Worm (Caenorhabditis elegans): ENCODE measurements around the gene K02E2.1.
"Not testable (repeated sequence)": the region's sequence is repeated elsewhere in the genome, so short reads cannot be mapped to it uniquely, and the experiment has no call there.

K02E2.1 gene

DNA sequence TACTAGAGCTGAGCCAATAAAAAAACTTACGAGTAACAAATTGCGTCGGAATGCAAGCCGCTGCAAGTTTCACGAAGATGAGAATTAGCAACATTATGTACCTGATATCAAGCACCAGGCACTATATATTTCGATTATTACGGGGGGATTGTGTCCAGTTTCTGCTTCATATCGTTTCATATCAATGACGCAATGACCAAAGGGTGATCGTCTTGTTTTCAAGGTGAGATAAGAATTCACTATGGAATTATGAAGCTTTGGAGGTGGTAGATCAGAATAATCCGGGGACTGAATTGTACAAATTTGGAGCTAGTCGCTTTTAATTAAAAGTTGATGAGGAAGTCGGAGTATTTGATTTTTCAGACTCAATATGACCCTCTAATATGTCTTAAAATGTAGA, 15.5 kb downstream of the K02E2.1 start, which contains the start of gene K02E2.8:
Gene K02E2.8, minus strand, starts transcription at position 101 of the 400 bp plus-strand sequence.
- TF ChIP-seq snpc-4 (GFP tag; optimal IDR thresholded peaks at IDR 0.05) (no peak), snpc-4 (tag; optimal IDR thresholded peaks at IDR 0.05) (no peak), hrde-1 (tag; optimal IDR thresholded peaks at IDR 0.05; ENCODE audit: borderline replicate concordance) (no peak), F55B11.4 (tag; optimal IDR thresholded peaks at IDR 0.05; ENCODE audit: borderline replicate concordance, insufficient read depth) (no peak), F57A8.1 (GFP tag; optimal IDR thresholded peaks at IDR 0.05) (no peak), chd-7 (tag; optimal IDR thresholded peaks at IDR 0.05) (no peak), B0035.1 (tag; optimal IDR thresholded peaks at IDR 0.05) (no peak), C17E4.6 (GFP tag; IDR thresholded peaks at IDR 0.05) (no peak), ztf-6 (GFP tag; IDR thresholded peaks at IDR 0.05) (no peak), F33H1.4 (GFP tag; IDR thresholded peaks at IDR 0.05) (no peak)

DNA sequence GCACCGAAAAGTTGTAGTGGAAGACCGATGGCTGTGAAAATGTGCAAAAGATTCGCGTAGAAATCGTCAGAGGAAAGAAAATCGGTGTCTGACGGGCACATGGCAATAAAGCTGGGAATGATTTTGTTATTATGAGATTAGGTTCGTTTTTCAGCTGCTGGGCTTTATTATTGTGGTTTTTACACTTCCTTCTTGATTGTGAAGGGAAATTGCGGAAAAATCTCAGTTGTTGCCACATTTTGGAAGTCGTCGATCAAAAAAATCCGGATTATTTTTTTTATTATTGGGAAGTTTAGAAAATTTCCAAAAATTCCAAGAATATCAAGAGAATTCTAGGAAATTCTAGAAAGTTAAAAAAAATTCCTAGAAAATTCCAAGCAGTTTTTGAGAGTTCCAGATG, 17.9 kb downstream of the K02E2.1 start, which contains the start of gene srh-177:
Gene srh-177, minus strand, starts transcription at position 101 of the 400 bp plus-strand sequence.
- TF ChIP-seq ceh-58 (GFP tag; IDR thresholded peaks at IDR 0.05); akir-1 (GFP tag; optimal IDR thresholded peaks at IDR 0.05); nhr-120 (GFP tag; IDR thresholded peaks at IDR 0.05): not testable (repeated sequence)

DNA sequence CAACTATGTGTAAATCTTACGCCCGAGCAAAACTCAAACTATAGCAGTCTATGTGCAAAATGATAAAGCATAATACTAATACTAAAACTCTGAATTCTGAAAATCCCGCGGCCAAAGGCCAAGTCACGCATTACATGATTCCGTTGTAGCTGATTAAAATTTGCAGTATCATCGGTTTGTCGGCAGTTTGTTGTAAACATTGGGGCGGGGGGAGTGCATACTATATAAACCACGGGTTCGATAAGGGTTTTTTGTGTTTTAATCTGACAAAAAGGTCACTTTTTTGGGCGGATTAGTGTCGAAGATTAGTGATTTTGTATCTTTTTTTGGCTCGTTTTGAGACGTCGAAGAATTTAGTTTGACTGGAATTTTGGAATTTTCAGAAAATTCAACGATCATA, 23.2 kb downstream of the K02E2.1 start:
- no peak for TF ChIP-seq snpc-1.1 (tag; optimal IDR thresholded peaks at IDR 0.05; ENCODE audit: insufficient read depth)
- peak; percentile 1 for TF ChIP-seq nhr-80 (tag; optimal IDR thresholded peaks at IDR 0.05)

DNA sequence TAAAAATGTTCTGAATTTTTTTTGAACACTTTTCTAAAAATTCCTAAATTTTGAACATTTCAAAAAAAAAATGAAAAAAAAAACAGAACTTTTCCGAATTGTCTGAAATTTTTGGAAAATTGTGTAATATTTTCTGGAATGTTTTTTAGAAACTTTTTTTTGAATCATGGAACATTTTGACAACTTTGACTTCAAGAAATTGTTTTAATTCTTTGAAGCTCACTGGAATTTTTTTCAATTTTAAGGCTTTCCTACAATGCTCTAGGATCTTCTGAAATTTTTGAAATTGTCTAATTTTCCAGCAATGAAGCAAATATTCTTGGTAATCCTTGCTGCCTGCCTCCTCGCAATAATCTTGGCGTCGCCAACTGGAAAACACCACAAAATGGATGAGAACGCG, 23.9 kb downstream of the K02E2.1 start, which contains the start of gene ins-35:
Gene ins-35, plus strand, starts transcription at position 301 of the 400 bp plus-strand sequence.
- TF ChIP-seq ceh-100 (GFP tag; IDR thresholded peaks at IDR 0.05) (no peak), madf-6 (GFP tag; IDR thresholded peaks at IDR 0.05) (no peak), xnd-1 (tag; optimal IDR thresholded peaks at IDR 0.05) (no peak), nhr-179 (tag; optimal IDR thresholded peaks at IDR 0.05) (no peak), bed-2 (GFP tag; IDR thresholded peaks at IDR 0.05) (no peak), F39B2.1 (GFP tag; IDR thresholded peaks at IDR 0.05) (no peak), aptf-3 (GFP tag; IDR thresholded peaks at IDR 0.05) (no peak), madf-8 (GFP tag; conservative IDR thresholded peaks at IDR 0.05) (no peak), Y53F4B.3 (GFP tag; IDR thresholded peaks at IDR 0.05) (no peak), lsy-27 (tag; optimal IDR thresholded peaks at IDR 0.05; ENCODE audit: borderline replicate concordance, insufficient read depth) (no peak)

DNA sequence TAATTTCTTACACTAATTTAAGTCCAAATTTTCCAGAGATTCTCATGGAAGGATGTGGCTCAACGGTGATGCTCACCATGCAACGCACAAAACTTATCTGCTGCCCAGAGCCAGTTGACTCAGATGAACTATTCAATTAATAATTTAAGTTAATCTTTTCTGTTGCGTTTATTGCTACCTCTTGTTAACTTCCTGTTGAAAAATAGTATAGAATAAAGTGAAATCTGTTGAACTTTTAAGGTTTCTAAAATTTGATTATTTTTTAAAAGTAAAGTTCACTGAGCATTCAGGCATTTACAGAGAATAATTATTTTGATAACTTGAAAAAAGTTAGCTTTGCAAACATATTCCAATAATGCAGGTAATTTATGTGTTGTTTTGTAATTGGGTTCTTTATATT, 24.8 kb downstream of the K02E2.1 start:
- TF ChIP-seq F57A8.1 (GFP tag; optimal IDR thresholded peaks at IDR 0.05) (no peak), nfya-2 (GFP tag; IDR thresholded peaks at IDR 0.05) (no peak), F23B12.7 (tag; optimal IDR thresholded peaks at IDR 0.05; ENCODE audit: insufficient read depth) (no peak), ccch-3 (GFP tag; optimal IDR thresholded peaks at IDR 0.05) (no peak), ceh-79 (tag; optimal IDR thresholded peaks at IDR 0.05) (no peak), sdz-38 (tag; optimal IDR thresholded peaks at IDR 0.05) (no peak), ztf-28 (GFP tag; IDR thresholded peaks at IDR 0.05) (no peak), ceh-40 (GFP tag; IDR thresholded peaks at IDR 0.05) (no peak), tbx-9 (tag; optimal IDR thresholded peaks at IDR 0.05; ENCODE audit: borderline replicate concordance) (no peak)

All from whole organism, young adult.